Fruit fly (Drosophila melanogaster) whole organism, pupa: ENCODE results near the gene CG9673.

Experiments
- CG32121 ChIP-seq: fragments of 200-800 bp; sonication (Bioruptor generic); IDR thresholded peaks from 2 replicates; pipeline ENCODE4 v1.3.6; 2022; ENCODE audit warnings: missing biosample characterization, missing genetic modification characterization
- CG4496 ChIP-seq: fragments of 200-800 bp; sonication (Bioruptor generic); IDR thresholded peaks from 3 replicates; pipeline ENCODE4 v1.3.6; 2022; ENCODE audit warnings: missing biosample characterization, missing genetic modification characterization
- CG8159 ChIP-seq: fragments of 200-800 bp; sonication (Bioruptor generic); optimal IDR thresholded peaks from 3 replicates; lab custom pipeline; 2018; ENCODE audit warnings: missing biosample characterization, mild to moderate bottlenecking, missing genetic modification characterization, moderate library complexity
- Ets98B ChIP-seq: fragments of 200-800 bp; sonication (Bioruptor generic); IDR thresholded peaks from 2 replicates; pipeline ENCODE4 v1.3.6; 2022; ENCODE audit warnings: missing biosample characterization, missing genetic modification characterization
- Pif1A ChIP-seq: fragments of 200-800 bp; sonication (Bioruptor generic); optimal IDR thresholded peaks from 3 replicates; lab custom pipeline; 2016; ENCODE audit warnings: missing biosample characterization, missing genetic modification characterization
- rn ChIP-seq: fragments of 200-800 bp; sonication (Bioruptor generic); IDR thresholded peaks from 2 replicates; pipeline ENCODE4 v1.3.6; 2022; ENCODE audit warnings: missing biosample characterization, missing genetic modification characterization

DNA sequence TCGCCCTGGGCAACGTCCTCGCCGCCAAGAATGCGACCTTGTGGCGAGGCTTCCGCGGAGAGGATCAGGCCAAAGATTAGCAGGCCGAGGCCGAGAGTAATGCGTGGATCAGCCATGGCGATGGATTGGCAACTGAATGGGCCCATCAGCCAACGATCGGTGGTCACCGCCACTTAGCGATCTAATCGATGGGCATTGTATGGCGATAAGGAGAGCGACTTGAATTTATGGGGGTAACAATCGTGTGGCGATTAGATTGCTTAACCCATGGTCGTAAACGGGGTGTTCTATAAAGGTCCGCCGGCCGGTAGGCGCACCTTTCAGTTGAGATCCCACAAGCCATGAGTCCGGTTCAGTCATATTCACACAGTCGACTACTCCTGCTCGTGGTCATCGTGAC lies at the start of gene CG9673, which contains the start of gene CG4653:
- TF ChIP-seq CG8159 (no peak), CG32121 (no peak), rn (GFP tag; lab: Robert Waterston, UW) (no peak), CG4496 (GFP tag; lab: Robert Waterston, UW) (no peak), Ets98B (GFP tag; lab: Robert Waterston, UW) (no peak), Pif1A (GFP tag; lab: Kevin White, UChicago) (no peak)
